Worm (Caenorhabditis elegans) whole organism, L3 larva: ENCODE data around the gene C38C6.3.

Experiments
- elt-2 ChIP-seq: sonication (generic microtip); optimal IDR thresholded peaks from 2 replicates; lab custom pipeline; 2016; ENCODE audit warnings: missing genetic modification reagents, mild to moderate bottlenecking, missing genetic modification characterization, missing compliant biosample characterization
- fos-1 ChIP-seq: fragments of 150-350 bp; optimal IDR thresholded peaks from 2 replicates; lab custom pipeline; 2014; ENCODE audit warnings: missing biosample characterization, missing genetic modification characterization
- hmg-11 ChIP-seq: sonication (generic microtip); optimal IDR thresholded peaks from 2 replicates; lab custom pipeline; 2016; ENCODE audit warnings: missing genetic modification characterization, missing compliant biosample characterization
- lin-15B ChIP-seq: fragments of 150-350 bp; optimal IDR thresholded peaks from 2 replicates; lab custom pipeline; 2014; ENCODE audit warnings: missing biosample characterization, missing genetic modification characterization
- sea-2 ChIP-seq: fragments of 150-350 bp; sonication (generic microtip); optimal IDR thresholded peaks from 4 replicates; lab custom pipeline; 2014; ENCODE audit warnings: missing biosample characterization, missing genetic modification reagents, missing genetic modification characterization

ce11 chrII:14664647-14665518 is 32.0 kb downstream of the C38C6.3 start:
- TF ChIP-seq elt-2 (tag; lab: Kevin White, UChicago), result no peak
- no peak for TF ChIP-seq hmg-11 (tag; lab: Kevin White, UChicago)
- TF ChIP-seq sea-2 (GFP tag; lab: Kevin White, UChicago), result no peak
- TF ChIP-seq lin-15B, result no peak
- TF ChIP-seq fos-1 (tag; lab: Kevin White, UChicago), result no peak
